ENCODE assay signal across 7 worm cellular contexts in genomic region chrII:5871508-5871907, ce11.
TF ChIP-seq lines count a peak whose summit lies in the region.

No protein-coding gene starts in this region.

TF ChIP-seq in whole organism, L1 larva, 84 proteins besides CTCF, POLR2A, EP300 and RAD21 (continues in another document):
- TF ChIP-seq ama-1 (optimal IDR thresholded peaks at IDR 0.05; lab: Kevin White, UChicago) (no peak), unc-30 (tag; optimal IDR thresholded peaks at IDR 0.05; lab: Kevin White, UChicago) (no peak), C16A3.4 (tag; optimal IDR thresholded peaks at IDR 0.05; lab: Kevin White, UChicago) (no peak), rnt-1 (tag; optimal IDR thresholded peaks at IDR 0.05; lab: Kevin White, UChicago) (no peak), grh-1 (GFP tag; IDR thresholded peaks at IDR 0.05; lab: Robert Waterston, UW) (no peak), dsc-1 (tag; optimal IDR thresholded peaks at IDR 0.05; lab: Kevin White, UChicago) (peak; percentile 48), ztf-4 (tag; optimal IDR thresholded peaks at IDR 0.05; lab: Kevin White, UChicago) (no peak), nhr-85 (tag; lab: Kevin White, UChicago) (peak; percentile 39), ztf-11 (tag; optimal IDR thresholded peaks at IDR 0.05; lab: Kevin White, UChicago) (no peak), lin-14 (GFP tag; optimal IDR thresholded peaks at IDR 0.05; lab: Kevin White, UChicago) (peak; percentile 48), dpl-1 (GFP tag; optimal IDR thresholded peaks at IDR 0.05; lab: Kevin White, UChicago) (no peak), Y116A8C.19 (tag; optimal IDR thresholded peaks at IDR 0.05; lab: Kevin White, UChicago; ENCODE audit: borderline replicate concordance) (no peak), F16B12.6 (tag; optimal IDR thresholded peaks at IDR 0.05; lab: Kevin White, UChicago) (no peak), nhr-12 (tag; optimal IDR thresholded peaks at IDR 0.05; lab: Kevin White, UChicago) (no peak)

TF ChIP-seq in whole organism, L2 larva, 48 proteins besides CTCF, POLR2A, EP300 and RAD21:
- TF ChIP-seq sma-9 (GFP tag; optimal IDR thresholded peaks at IDR 0.05; lab: Kevin White, UChicago) (peak; percentile 16), sma-9 (tag; optimal IDR thresholded peaks at IDR 0.05; lab: Kevin White, UChicago) (no peak), unc-55 (GFP tag; optimal IDR thresholded peaks at IDR 0.05; lab: Kevin White, UChicago) (peak; percentile 45), zag-1 (tag; optimal IDR thresholded peaks at IDR 0.05; lab: Kevin White, UChicago) (no peak), nhr-129 (tag; optimal IDR thresholded peaks at IDR 0.05; lab: Kevin White, UChicago) (peak; percentile 23), F13H6.1 (tag; optimal IDR thresholded peaks at IDR 0.05; lab: Kevin White, UChicago) (no peak), mab-5 (tag; optimal IDR thresholded peaks at IDR 0.05; lab: Kevin White, UChicago) (peak; percentile 73)

TF ChIP-seq in whole organism, L3 larva, 47 proteins besides CTCF, POLR2A, EP300 and RAD21:
- TF ChIP-seq nfya-1 (tag; optimal IDR thresholded peaks at IDR 0.05; lab: Kevin White, UChicago; ENCODE audit: insufficient read depth) = peak; percentile 13
- no peak for TF ChIP-seq nhr-77 (tag; optimal IDR thresholded peaks at IDR 0.05; lab: Kevin White, UChicago)
- TF ChIP-seq egl-5 (tag; optimal IDR thresholded peaks at IDR 0.05; lab: Kevin White, UChicago) = peak; percentile 47
- TF ChIP-seq ceh-28 (tag; optimal IDR thresholded peaks at IDR 0.05; lab: Kevin White, UChicago) = no peak
- no peak for TF ChIP-seq fos-1 (tag; optimal IDR thresholded peaks at IDR 0.05; lab: Kevin White, UChicago)
- no peak for TF ChIP-seq nhr-25 (tag; optimal IDR thresholded peaks at IDR 0.05; lab: Kevin White, UChicago)
- TF ChIP-seq lin-39 (tag; optimal IDR thresholded peaks at IDR 0.05; lab: Kevin White, UChicago) = peak; percentile 74
- no peak for TF ChIP-seq nhr-12 (tag; optimal IDR thresholded peaks at IDR 0.05; lab: Kevin White, UChicago)
- no peak for TF ChIP-seq egl-27 (tag; optimal IDR thresholded peaks at IDR 0.05; lab: Kevin White, UChicago)
TF ChIP-seq in whole organism, L3 larva: peak in this region for 3.

TF ChIP-seq in whole organism, L4 larva, 104 proteins besides CTCF, POLR2A, EP300 and RAD21:
- TF ChIP-seq cey-2 (tag; optimal IDR thresholded peaks at IDR 0.05; lab: Kevin White, UChicago; ENCODE audit: borderline replicate concordance, insufficient read depth) = no peak
- no peak for TF ChIP-seq spr-3 (GFP tag; optimal IDR thresholded peaks at IDR 0.05; lab: Kevin White, UChicago)
- peak in 1 of 2 experiments; percentile 93 for TF ChIP-seq unc-62 (GFP tag; optimal IDR thresholded peaks at IDR 0.05 in 1 of 2; lab: Kevin White, UChicago)
- TF ChIP-seq unc-62 (tag; optimal IDR thresholded peaks at IDR 0.05; lab: Kevin White, UChicago) = no peak
- no peak for TF ChIP-seq Y75B8A.6 (GFP tag; IDR thresholded peaks at IDR 0.05; lab: Robert Waterston, UW)
- no peak for TF ChIP-seq daf-16 (GFP tag; optimal IDR thresholded peaks at IDR 0.05; lab: Kevin White, UChicago)
- no peak for TF ChIP-seq daf-16 (tag; optimal IDR thresholded peaks at IDR 0.05; lab: Kevin White, UChicago)
- TF ChIP-seq lim-7 (GFP tag; IDR thresholded peaks at IDR 0.05; lab: Robert Waterston, UW) = no peak
- peak; percentile 35; the same call in 1 of the 2 replicates for TF ChIP-seq ceh-20 (GFP tag; IDR thresholded peaks at IDR 0.05; lab: Robert Waterston, UW)
- no peak for TF ChIP-seq nhr-102 (tag; optimal IDR thresholded peaks at IDR 0.05; lab: Kevin White, UChicago)

TF ChIP-seq in whole organism, late embryonic, 69 proteins besides CTCF, POLR2A, EP300 and RAD21:
- TF ChIP-seq lin-11 (tag; optimal IDR thresholded peaks at IDR 0.05; lab: Kevin White, UChicago) (no peak), zip-5 (tag; optimal IDR thresholded peaks at IDR 0.05; lab: Kevin White, UChicago) (no peak), tbx-2 (tag; optimal IDR thresholded peaks at IDR 0.05; lab: Kevin White, UChicago) (peak; percentile 6), unc-42 (tag; optimal IDR thresholded peaks at IDR 0.05; lab: Kevin White, UChicago) (peak; percentile 21), sox-4 (tag; optimal IDR thresholded peaks at IDR 0.05; lab: Kevin White, UChicago) (peak; percentile 8), fkh-6 (tag; optimal IDR thresholded peaks at IDR 0.05; lab: Kevin White, UChicago) (no peak), dve-1 (tag; optimal IDR thresholded peaks at IDR 0.05; lab: Kevin White, UChicago) (no peak)

TF ChIP-seq in whole organism, mixed stage, embryonic, 35 proteins besides CTCF, POLR2A, EP300 and RAD21:
- TF ChIP-seq pha-4 (tag; optimal IDR thresholded peaks at IDR 0.05; lab: Kevin White, UChicago) (no peak), ham-2 (GFP tag; optimal IDR thresholded peaks at IDR 0.05; lab: Kevin White, UChicago) (no peak), nhr-237 (tag; optimal IDR thresholded peaks at IDR 0.05; lab: Kevin White, UChicago) (no peak), elt-1 (tag; optimal IDR thresholded peaks at IDR 0.05; lab: Kevin White, UChicago; ENCODE audit: borderline replicate concordance, insufficient read depth) (no peak), ces-1 (GFP tag; optimal IDR thresholded peaks at IDR 0.05; lab: Kevin White, UChicago) (peak; percentile 36), flh-1 (GFP tag; optimal IDR thresholded peaks at IDR 0.05; lab: Kevin White, UChicago) (no peak), unc-62 (GFP tag; optimal IDR thresholded peaks at IDR 0.05; lab: Kevin White, UChicago) (no peak), sptf-1 (tag; optimal IDR thresholded peaks at IDR 0.05; lab: Kevin White, UChicago) (no peak)

TF ChIP-seq in whole organism, young adult, 124 proteins besides CTCF, POLR2A, EP300 and RAD21:
- no peak for TF ChIP-seq ama-1 (optimal IDR thresholded peaks at IDR 0.05; lab: Kevin White, UChicago)
- TF ChIP-seq ama-1 (GFP tag; optimal IDR thresholded peaks at IDR 0.05; lab: Kevin White, UChicago) = no peak
- peak; percentile 22 for TF ChIP-seq nhr-80 (tag; optimal IDR thresholded peaks at IDR 0.05; lab: Kevin White, UChicago)
